Fruit fly (Drosophila melanogaster) whole organism, prepupa: ENCODE data around the gene barc.

Experiments used
- CG10669 ChIP-seq: fragments of 200-800 bp; sonication (Bioruptor generic); optimal IDR thresholded peaks from 3 replicates; lab custom pipeline; 2018; ENCODE audit warnings: missing biosample characterization, mild to moderate bottlenecking, missing genetic modification characterization, moderate library complexity
- CG11762 ChIP-seq: fragments of 200-800 bp; sonication (Bioruptor generic); optimal IDR thresholded peaks from 3 replicates; lab custom pipeline; 2016; ENCODE audit warnings: missing biosample characterization, missing genetic modification characterization; ENCODE audit not compliant: insufficient read depth
- CG11902 ChIP-seq: fragments of 200-800 bp; sonication (Bioruptor generic); optimal IDR thresholded peaks from 3 replicates; lab custom pipeline; 2016; ENCODE audit warnings: missing biosample characterization, missing genetic modification characterization
- CG15336 ChIP-seq: fragments of 200-800 bp; sonication (Bioruptor generic); IDR thresholded peaks from 2 replicates; pipeline ENCODE4 v1.3.6; 2022; ENCODE audit warnings: missing biosample characterization, missing genetic modification characterization
- CG1621 ChIP-seq: fragments of 200-800 bp; sonication (Bioruptor generic); optimal IDR thresholded peaks from 3 replicates; lab custom pipeline; 2018; ENCODE audit warnings: missing biosample characterization, mild to moderate bottlenecking, missing genetic modification characterization
- CG16779 ChIP-seq: fragments of 200-800 bp; sonication (Bioruptor generic); optimal IDR thresholded peaks from 3 replicates; lab custom pipeline; 2017; ENCODE audit warnings: missing biosample characterization, mild to moderate bottlenecking, missing genetic modification characterization
- CG3032 ChIP-seq: fragments of 200-800 bp; optimal IDR thresholded peaks from 2 replicates; lab custom pipeline; 2019; ENCODE audit warnings: missing biosample characterization, mild to moderate bottlenecking, missing genetic modification characterization, moderate library complexity
- CG31627 ChIP-seq: fragments of 200-800 bp; sonication (Bioruptor generic); optimal IDR thresholded peaks from 3 replicates; lab custom pipeline; 2016; ENCODE audit warnings: missing biosample characterization, missing genetic modification characterization
- CG32006 ChIP-seq: fragments of 200-800 bp; sonication (Bioruptor generic); optimal IDR thresholded peaks from 3 replicates; lab custom pipeline; 2017; ENCODE audit warnings: missing biosample characterization, mild to moderate bottlenecking, missing genetic modification characterization
- CG3919 ChIP-seq: fragments of 200-800 bp; sonication (Bioruptor generic); optimal IDR thresholded peaks from 3 replicates; lab custom pipeline; 2016; ENCODE audit warnings: missing biosample characterization, missing genetic modification characterization
- CG4318 ChIP-seq: fragments of 200-800 bp; sonication (Bioruptor generic); optimal IDR thresholded peaks from 3 replicates; lab custom pipeline; 2017; ENCODE audit warnings: missing biosample characterization, mild to moderate bottlenecking, missing genetic modification characterization
- CG6163 ChIP-seq: fragments of 200-800 bp; sonication (Bioruptor generic); IDR thresholded peaks from 3 replicates; pipeline ENCODE4 v1.3.6; 2022; ENCODE audit warnings: missing biosample characterization, missing genetic modification characterization
- CG6276 ChIP-seq: fragments of 200-800 bp; sonication (Bioruptor generic); optimal IDR thresholded peaks from 2 replicates; lab custom pipeline; 2017; ENCODE audit warnings: missing biosample characterization, mild to moderate bottlenecking, missing genetic modification characterization
- CG6792 ChIP-seq: fragments of 200-800 bp; sonication (Bioruptor generic); optimal IDR thresholded peaks from 3 replicates; lab custom pipeline; 2016; ENCODE audit warnings: missing biosample characterization, missing genetic modification characterization
- CG6808 ChIP-seq: fragments of 200-800 bp; sonication (Bioruptor generic); optimal IDR thresholded peaks from 3 replicates; lab custom pipeline; 2017; ENCODE audit warnings: missing biosample characterization, missing genetic modification characterization, mild to moderate bottlenecking, moderate library complexity, missing genetic modification reagents
- CG6854 ChIP-seq: fragments of 200-800 bp; sonication (Bioruptor generic); optimal IDR thresholded peaks from 2 replicates; lab custom pipeline; 2017; ENCODE audit warnings: missing biosample characterization, mild to moderate bottlenecking, missing genetic modification characterization
- CG7368 ChIP-seq: fragments of 200-800 bp; sonication (Bioruptor generic); optimal IDR thresholded peaks from 3 replicates; lab custom pipeline; 2016; ENCODE audit warnings: missing biosample characterization, missing genetic modification characterization
- CG8119 ChIP-seq: fragments of 200-800 bp; sonication (Bioruptor generic); IDR thresholded peaks from 3 replicates; pipeline ENCODE4 v1.3.6; 2022; ENCODE audit warnings: missing biosample characterization, missing genetic modification characterization
- CG8319 ChIP-seq: fragments of 200-800 bp; sonication (Bioruptor generic); optimal IDR thresholded peaks from 3 replicates; lab custom pipeline; 2016; ENCODE audit warnings: missing biosample characterization, missing genetic modification characterization
- CG8632 ChIP-seq: fragments of 200-800 bp; sonication (Bioruptor generic); optimal IDR thresholded peaks from 3 replicates; lab custom pipeline; 2016; ENCODE audit warnings: missing biosample characterization, missing genetic modification characterization
- CG9139 ChIP-seq: fragments of 200-800 bp; sonication (Bioruptor generic); optimal IDR thresholded peaks from 3 replicates; lab custom pipeline; 2017; ENCODE audit warnings: missing biosample characterization, mild to moderate bottlenecking, missing genetic modification characterization
- Eip75B ChIP-seq: fragments of 200-800 bp; sonication (Bioruptor generic); optimal IDR thresholded peaks from 3 replicates; lab custom pipeline; 2016; ENCODE audit warnings: missing biosample characterization, missing genetic modification characterization
- Eip93F ChIP-seq: fragments of 200-800 bp; sonication (Bioruptor generic); optimal IDR thresholded peaks from 2 replicates; lab custom pipeline; 2016; ENCODE audit warnings: missing biosample characterization, mild to moderate bottlenecking, missing genetic modification characterization
- Ets21C ChIP-seq: fragments of 200-800 bp; sonication (Bioruptor generic); optimal IDR thresholded peaks from 3 replicates; lab custom pipeline; 2016; ENCODE audit warnings: missing biosample characterization, missing genetic modification characterization
- Gug ChIP-seq: fragments of 200-800 bp; sonication (Bioruptor generic); IDR thresholded peaks from 2 replicates; pipeline ENCODE4 v1.3.6; 2022; ENCODE audit warnings: missing biosample characterization, missing genetic modification characterization
- Hr38 ChIP-seq: sonication (Bioruptor generic); optimal IDR thresholded peaks from 2 replicates; lab custom pipeline; 2016; ENCODE audit warnings: missing biosample characterization, missing genetic modification characterization
- Hr39 ChIP-seq: fragments of 200-800 bp; sonication (Bioruptor generic); optimal IDR thresholded peaks from 2 replicates; lab custom pipeline; 2016; ENCODE audit warnings: missing biosample characterization, missing genetic modification characterization
- Hr4 ChIP-seq: fragments of 200-800 bp; sonication (Bioruptor generic); optimal IDR thresholded peaks from 3 replicates; lab custom pipeline; 2016; ENCODE audit warnings: missing biosample characterization, missing genetic modification characterization
- Lpt ChIP-seq: fragments of 200-800 bp; sonication (Bioruptor generic); optimal IDR thresholded peaks from 3 replicates; lab custom pipeline; 2016; ENCODE audit warnings: missing biosample characterization, missing genetic modification characterization
- Met ChIP-seq: fragments of 200-800 bp; sonication (Bioruptor generic); optimal IDR thresholded peaks from 3 replicates; lab custom pipeline; 2016; ENCODE audit warnings: missing biosample characterization, missing genetic modification characterization
- OdsH ChIP-seq: fragments of 200-800 bp; sonication (Bioruptor generic); optimal IDR thresholded peaks from 3 replicates; lab custom pipeline; 2016; ENCODE audit warnings: missing biosample characterization, missing genetic modification characterization
- Smox ChIP-seq: fragments of 200-800 bp; sonication (Bioruptor generic); optimal IDR thresholded peaks from 3 replicates; lab custom pipeline; 2016; ENCODE audit warnings: missing biosample characterization, missing genetic modification characterization
- Sox102F ChIP-seq: fragments of 200-800 bp; sonication (Bioruptor generic); optimal IDR thresholded peaks from 2 replicates; lab custom pipeline; 2016; ENCODE audit warnings: missing biosample characterization, mild to moderate bottlenecking, missing genetic modification characterization
- Sox14 ChIP-seq: fragments of 200-800 bp; sonication (Bioruptor generic); optimal IDR thresholded peaks from 3 replicates; lab custom pipeline; 2016; ENCODE audit warnings: missing biosample characterization, missing genetic modification characterization
- Sox15 ChIP-seq: fragments of 200-800 bp; sonication (Bioruptor generic); optimal IDR thresholded peaks from 3 replicates; lab custom pipeline; 2016; ENCODE audit warnings: missing biosample characterization, missing genetic modification characterization
- achi ChIP-seq: fragments of 200-800 bp; sonication (Bioruptor generic); optimal IDR thresholded peaks from 3 replicates; lab custom pipeline; 2016; ENCODE audit warnings: missing biosample characterization, missing genetic modification characterization
- acj6 ChIP-seq: fragments of 200-800 bp; sonication (Bioruptor generic); optimal IDR thresholded peaks from 3 replicates; lab custom pipeline; 2016; ENCODE audit warnings: missing biosample characterization, missing genetic modification characterization
- cyc ChIP-seq: fragments of 200-800 bp; sonication (Bioruptor generic); optimal IDR thresholded peaks from 3 replicates; lab custom pipeline; 2016; ENCODE audit warnings: missing biosample characterization, missing genetic modification characterization
- dac ChIP-seq: fragments of 200-800 bp; sonication (Bioruptor generic); optimal IDR thresholded peaks from 2 replicates; lab custom pipeline; 2017; ENCODE audit warnings: missing biosample characterization, mild to moderate bottlenecking, missing genetic modification characterization
- dsx ChIP-seq: fragments of 200-800 bp; optimal IDR thresholded peaks from 3 replicates; lab custom pipeline; 2019; ENCODE audit warnings: missing biosample characterization, mild to moderate bottlenecking, missing genetic modification characterization, moderate library complexity; ENCODE audit not compliant: poor library complexity, severe bottlenecking
- eg ChIP-seq: fragments of 200-800 bp; sonication (Bioruptor generic); IDR thresholded peaks from 3 replicates; pipeline ENCODE4 v1.3.6; 2022; ENCODE audit warnings: missing biosample characterization, missing genetic modification characterization
- esn ChIP-seq: fragments of 200-800 bp; sonication (Bioruptor generic); optimal IDR thresholded peaks from 2 replicates; lab custom pipeline; 2016; ENCODE audit warnings: missing biosample characterization, mild to moderate bottlenecking, missing genetic modification characterization, moderate library complexity
- fd59A ChIP-seq: fragments of 200-800 bp; sonication (Bioruptor generic); optimal IDR thresholded peaks from 2 replicates; lab custom pipeline; 2017; ENCODE audit warnings: missing biosample characterization, mild to moderate bottlenecking, missing genetic modification characterization, missing genetic modification reagents
- fd85E ChIP-seq: fragments of 200-800 bp; sonication (Bioruptor generic); optimal IDR thresholded peaks from 3 replicates; lab custom pipeline; 2016; ENCODE audit warnings: missing biosample characterization, missing genetic modification characterization
- fkh ChIP-seq: fragments of 200-800 bp; sonication (Bioruptor generic); optimal IDR thresholded peaks from 3 replicates; lab custom pipeline; 2017; ENCODE audit warnings: missing biosample characterization, mild to moderate bottlenecking, missing genetic modification characterization, moderate library complexity
- lz ChIP-seq: fragments of 200-800 bp; sonication (Bioruptor generic); optimal IDR thresholded peaks from 3 replicates; lab custom pipeline; 2016; ENCODE audit warnings: missing biosample characterization, missing genetic modification characterization
- net ChIP-seq: fragments of 200-800 bp; sonication (Bioruptor generic); optimal IDR thresholded peaks from 3 replicates; lab custom pipeline; 2016; ENCODE audit warnings: missing biosample characterization, missing genetic modification characterization
- pdm3 ChIP-seq: fragments of 200-800 bp; sonication (Bioruptor generic); optimal IDR thresholded peaks from 3 replicates; lab custom pipeline; 2016; ENCODE audit warnings: missing biosample characterization, missing genetic modification characterization
- salr ChIP-seq, 2 experiments: fragments of 200-800 bp; sonication (Bioruptor generic); optimal IDR thresholded peaks; 3 replicates each; lab custom pipeline; 2016 to 2018; ENCODE audit warnings: missing biosample characterization in 2 of 2, missing genetic modification characterization in 2 of 2, mild to moderate bottlenecking in 1 of 2
- spab ChIP-seq: fragments of 200-800 bp; sonication (Bioruptor generic); optimal IDR thresholded peaks from 2 replicates; lab custom pipeline; 2017; ENCODE audit warnings: missing biosample characterization, mild to moderate bottlenecking, missing genetic modification characterization, missing genetic modification reagents
- svp ChIP-seq: fragments of 200-800 bp; sonication (Bioruptor generic); peaks from one replicate; lab custom pipeline; 2016; ENCODE audit warnings: missing biosample characterization, missing genetic modification characterization
- topi ChIP-seq: fragments of 200-800 bp; sonication (Bioruptor generic); optimal IDR thresholded peaks from 3 replicates; lab custom pipeline; 2016; ENCODE audit warnings: missing biosample characterization, missing genetic modification characterization
- vri ChIP-seq: fragments of 200-800 bp; sonication (Bioruptor generic); optimal IDR thresholded peaks from 3 replicates; lab custom pipeline; 2016; ENCODE audit warnings: missing biosample characterization, mild to moderate bottlenecking, missing genetic modification characterization

The barc gene

DNA sequence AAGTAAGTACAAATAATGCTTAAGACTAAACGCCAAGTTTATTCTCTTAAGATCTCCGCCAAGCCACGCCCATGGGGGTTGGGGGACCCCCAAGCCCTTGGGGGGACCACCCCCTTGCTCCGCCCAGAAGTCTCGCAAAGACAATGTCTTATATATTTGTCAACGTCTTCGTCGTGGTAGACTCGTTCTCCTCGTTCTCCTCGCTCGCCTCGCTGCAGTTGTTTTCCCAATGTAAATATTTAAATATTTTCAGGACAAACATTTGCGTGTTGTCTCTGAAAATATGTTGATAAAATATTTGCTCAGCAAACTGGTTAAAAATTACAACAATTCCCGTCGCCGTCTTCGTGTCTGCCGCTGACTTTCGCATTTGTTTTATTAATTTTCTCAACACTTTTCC is 31.3 kb upstream of the barc start:
- TF ChIP-seq CG11902 (GFP tag; lab: Kevin White, UChicago) (no peak), CG15336 (GFP tag; lab: Robert Waterston, UW) (no peak), net (GFP tag; lab: Kevin White, UChicago) (no peak), CG10669 (GFP tag; lab: Kevin White, UChicago) (peak; percentile 0), CG6792 (GFP tag; lab: Kevin White, UChicago) (no peak), CG3032 (tag; lab: Kevin White, UChicago) (no peak), cyc (GFP tag; lab: Kevin White, UChicago) (no peak), pdm3 (GFP tag; lab: Kevin White, UChicago) (no peak), Eip93F (GFP tag; lab: Kevin White, UChicago) (no peak), Eip75B (GFP tag; lab: Kevin White, UChicago) (no peak), CG7368 (no peak), svp (peak; percentile 58), CG9139 (GFP tag; lab: Kevin White, UChicago) (no peak), CG8319 (GFP tag; lab: Kevin White, UChicago) (no peak), spab (GFP tag; lab: Kevin White, UChicago) (no peak), Hr39 (GFP tag; lab: Kevin White, UChicago) (no peak), topi (GFP tag; lab: Kevin White, UChicago) (peak; percentile 25), Hr38 (GFP tag; lab: Kevin White, UChicago) (no peak), OdsH (GFP tag; lab: Kevin White, UChicago) (no peak), salr (GFP tag; optimal IDR thresholded peaks at IDR 0.05; lab: Kevin White, UChicago) (no peak), Ets21C (no peak), fd59A (GFP tag; lab: Kevin White, UChicago) (no peak), Met (peak; percentile 29), CG6276 (GFP tag; lab: Kevin White, UChicago) (no peak), vri (no peak), CG32006 (GFP tag; lab: Kevin White, UChicago) (no peak), CG3919 (GFP tag; lab: Kevin White, UChicago) (peak; percentile 50), fd85E (GFP tag; lab: Kevin White, UChicago) (no peak), Hr4 (GFP tag; lab: Kevin White, UChicago) (no peak), Lpt (no peak), eg (GFP tag; lab: Robert Waterston, UW) (no peak), CG1621 (tag; lab: Kevin White, UChicago) (no peak), CG6163 (GFP tag; lab: Robert Waterston, UW) (no peak), Smox (no peak), CG8632 (GFP tag; lab: Kevin White, UChicago) (peak; percentile 20), dsx (no peak), fkh (GFP tag; lab: Kevin White, UChicago) (peak; percentile 71), dac (no peak), CG6808 (GFP tag; lab: Kevin White, UChicago) (no peak), CG16779 (tag; lab: Kevin White, UChicago) (no peak), CG11762 (GFP tag; lab: Kevin White, UChicago) (no peak), CG31627 (no peak), CG4318 (GFP tag; lab: Kevin White, UChicago) (no peak), Sox102F (GFP tag; lab: Kevin White, UChicago) (no peak), achi (GFP tag; lab: Kevin White, UChicago) (no peak), lz (no peak), CG8119 (GFP tag; lab: Robert Waterston, UW) (no peak), Sox14 (no peak), CG6854 (no peak), acj6 (no peak), Gug (GFP tag; lab: Robert Waterston, UW) (no peak), esn (GFP tag; lab: Kevin White, UChicago) (no peak), Sox15 (GFP tag; lab: Kevin White, UChicago) (no peak)
